Worm (Caenorhabditis elegans): ENCODE data around the gene sre-18.

Gene sre-18

DNA sequence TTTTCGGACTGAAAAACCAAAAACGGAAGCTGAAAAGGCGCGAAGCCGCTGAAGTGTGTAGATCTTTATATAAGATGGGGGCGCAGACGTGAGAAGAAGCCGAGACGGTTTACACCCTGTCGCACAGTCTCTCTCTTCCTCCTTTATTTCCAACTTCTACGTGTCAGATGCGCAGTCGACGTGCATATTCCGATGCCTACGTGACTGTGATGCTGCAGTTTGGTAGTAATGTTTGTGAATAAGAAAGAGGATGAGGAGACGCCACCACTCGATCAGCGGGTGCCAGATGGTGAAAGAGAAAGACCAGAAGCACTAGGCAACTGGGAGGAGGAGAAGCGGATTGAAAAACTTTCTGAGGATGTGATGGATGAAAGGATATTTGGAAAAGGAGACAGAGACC, 11.3 kb downstream of the sre-18 start:
- no peak for TF ChIP-seq lag-1 (GFP tag; IDR thresholded peaks at IDR 0.05)
- TF ChIP-seq ztf-25 (GFP tag; IDR thresholded peaks at IDR 0.05) = no peak
- no peak for TF ChIP-seq cebp-1 (GFP tag; IDR thresholded peaks at IDR 0.05)
- TF ChIP-seq cebp-1 (tag; optimal IDR thresholded peaks at IDR 0.05) = no peak
- no peak for TF ChIP-seq tlf-1 (GFP tag; optimal IDR thresholded peaks at IDR 0.05)
- TF ChIP-seq pha-4 (tag; optimal IDR thresholded peaks at IDR 0.05) = no peak
- no peak for TF ChIP-seq attf-6 (GFP tag; IDR thresholded peaks at IDR 0.05)
- no peak for TF ChIP-seq unc-130 (GFP tag; optimal IDR thresholded peaks at IDR 0.05)
- TF ChIP-seq ets-4 (GFP tag; optimal IDR thresholded peaks at IDR 0.05) = no peak
- no peak for TF ChIP-seq unc-62 (GFP tag; optimal IDR thresholded peaks at IDR 0.05)
- TF ChIP-seq nfyb-1 (GFP tag; IDR thresholded peaks at IDR 0.05) = no peak
- no peak for TF ChIP-seq akir-1 (GFP tag; optimal IDR thresholded peaks at IDR 0.05)
- no peak for TF ChIP-seq B0035.1 (tag; optimal IDR thresholded peaks at IDR 0.05)
- TF ChIP-seq F37B4.10 (GFP tag; IDR thresholded peaks at IDR 0.05) = no peak
- TF ChIP-seq gei-17 (GFP tag; optimal IDR thresholded peaks at IDR 0.05) = no peak
- TF ChIP-seq lir-1 (GFP tag; conservative IDR thresholded peaks at IDR 0.05) = no peak
- TF ChIP-seq repo-1 (tag; optimal IDR thresholded peaks at IDR 0.05) = no peak
- TF ChIP-seq ztf-26 (tag; optimal IDR thresholded peaks at IDR 0.05) = no peak
- no peak for TF ChIP-seq ceh-40 (GFP tag; IDR thresholded peaks at IDR 0.05)

DNA sequence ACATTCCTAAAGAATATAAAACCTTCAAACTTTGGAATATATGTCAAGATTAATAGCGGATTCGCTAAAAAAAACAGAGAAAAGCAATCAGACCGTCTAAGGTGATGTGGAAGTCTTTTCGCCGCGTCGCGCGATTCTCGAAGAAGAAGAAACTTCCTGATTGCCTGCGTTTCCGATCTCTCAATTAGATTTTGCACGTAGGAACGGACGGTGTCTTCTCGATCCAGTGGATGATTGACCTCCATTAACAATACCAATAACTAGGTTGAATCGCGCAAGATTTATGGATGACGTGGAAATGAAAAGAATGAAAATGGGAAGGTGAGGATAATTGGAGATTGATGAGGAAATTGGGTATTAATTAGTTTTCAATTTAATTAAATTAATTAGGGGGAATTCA, 12.4 kb downstream of the sre-18 start:
- TF ChIP-seq ama-1 (optimal IDR thresholded peaks at IDR 0.05) (peak; percentile 20), ama-1 (GFP tag; optimal IDR thresholded peaks at IDR 0.05) (no peak), nfyb-1 (GFP tag; IDR thresholded peaks at IDR 0.05) (no peak), snpc-3.4 (tag; optimal IDR thresholded peaks at IDR 0.05) (no peak), egl-44 (GFP tag; IDR thresholded peaks at IDR 0.05) (no peak)

DNA sequence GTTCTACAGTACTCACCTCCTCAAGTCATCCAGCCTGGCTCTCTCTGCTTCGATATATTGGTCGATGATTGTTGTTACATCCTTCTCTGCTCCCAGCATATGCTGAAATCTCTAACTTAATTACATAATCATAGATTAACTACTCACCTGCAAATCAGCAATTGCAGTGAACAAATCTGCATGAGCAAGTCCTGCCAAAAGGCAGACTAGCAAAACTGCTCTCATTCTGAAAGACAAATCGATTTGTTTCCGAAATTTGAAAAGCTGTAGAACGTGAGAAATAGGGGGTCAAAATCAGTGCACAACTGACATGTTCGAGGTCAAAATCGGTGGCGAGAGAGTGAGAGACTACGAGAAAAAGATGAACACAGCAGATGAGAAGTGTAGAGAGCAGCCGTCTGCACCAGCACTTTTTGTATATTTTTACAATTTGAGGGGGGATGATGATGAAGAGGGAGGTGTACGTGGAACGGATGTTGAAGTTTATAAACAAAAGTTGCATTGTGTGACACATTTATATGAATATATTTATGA, 13.8 kb downstream of the sre-18 start, which contains the start of gene phy-2:
phy-2 (minus strand) TSS at position 226 of the 534 bp plus-strand sequence.
- TF ChIP-seq nhr-80 (tag; optimal IDR thresholded peaks at IDR 0.05) (no peak), F10E7.11 (tag; optimal IDR thresholded peaks at IDR 0.05) (no peak), ama-1 (optimal IDR thresholded peaks at IDR 0.05) (peak; percentile 63), ama-1 (GFP tag; optimal IDR thresholded peaks at IDR 0.05) (no peak), lir-1 (GFP tag; conservative IDR thresholded peaks at IDR 0.05) (no peak)

DNA sequence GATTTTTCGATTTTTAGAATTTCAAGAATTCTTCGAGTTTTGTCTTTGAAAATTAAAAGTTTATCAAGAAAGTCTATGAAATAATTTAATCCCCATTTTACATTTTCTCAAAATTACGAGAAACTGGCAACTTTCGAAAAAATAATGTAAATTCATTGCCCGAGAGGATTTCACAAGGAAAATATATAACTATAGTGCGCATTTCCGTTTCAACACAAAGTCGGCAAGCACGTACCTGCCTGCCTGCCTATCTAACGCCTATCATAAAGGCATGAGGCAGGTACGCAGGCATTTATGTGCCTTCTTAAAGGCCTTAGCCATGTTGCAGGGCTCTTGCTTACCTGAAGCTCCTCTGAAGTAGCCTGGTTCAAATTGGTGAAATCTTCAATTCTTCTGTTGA, 16.8 kb downstream of the sre-18 start:
- TF ChIP-seq dpff-1 (tag; optimal IDR thresholded peaks at IDR 0.05) = no peak

DNA sequence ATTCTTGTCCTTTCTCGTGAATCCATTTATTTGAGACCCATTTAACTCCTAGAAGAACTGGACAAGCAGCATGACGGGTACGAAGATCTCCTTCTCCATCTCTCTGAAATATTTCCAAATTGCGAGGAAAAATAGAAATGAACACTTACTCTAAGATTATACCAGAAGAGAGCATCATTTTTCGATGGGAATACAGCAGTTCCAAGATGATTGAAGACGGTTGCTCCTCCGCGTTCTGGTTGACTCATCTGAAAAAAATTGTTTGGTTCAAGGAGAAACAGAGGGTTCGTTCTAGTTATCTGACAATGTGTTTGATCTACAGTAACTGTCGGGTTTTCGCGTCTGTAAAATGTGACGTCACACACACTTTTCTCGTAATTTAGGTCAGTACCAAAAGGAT, 18.3 kb downstream of the sre-18 start:
- no peak for TF ChIP-seq ceh-79 (tag; optimal IDR thresholded peaks at IDR 0.05)
- no peak for TF ChIP-seq dox-1 (GFP tag; IDR thresholded peaks at IDR 0.05)
- TF ChIP-seq lin-40 (tag; optimal IDR thresholded peaks at IDR 0.05) = no peak
- TF ChIP-seq B0019.2 (GFP tag; conservative IDR thresholded peaks at IDR 0.05) = no peak
- TF ChIP-seq nhr-27 (tag; optimal IDR thresholded peaks at IDR 0.05) = no peak
- no peak for TF ChIP-seq him-1 (tag; optimal IDR thresholded peaks at IDR 0.05)
- no peak for TF ChIP-seq let-607 (tag; optimal IDR thresholded peaks at IDR 0.05)
- no peak for TF ChIP-seq F37B4.10 (GFP tag; IDR thresholded peaks at IDR 0.05)
- TF ChIP-seq ztf-26 (tag; optimal IDR thresholded peaks at IDR 0.05) = no peak
- TF ChIP-seq aptf-2 (GFP tag; conservative IDR thresholded peaks at IDR 0.05) = no peak
- TF ChIP-seq sdz-38 (tag; optimal IDR thresholded peaks at IDR 0.05) = no peak

Data from whole organism, young adult.